Worm (Caenorhabditis elegans) whole organism, L4 larva: ENCODE data around the gene F59B10.5.
A peak's percentile ranks its signal among the peaks of the same experiment; 100 is the strongest.

ENCODE experiments used
- F26F4.8 ChIP-seq: fragments of 200-800 bp; sonication (Bioruptor generic); conservative IDR thresholded peaks from 2 replicates; pipeline ENCODE4 v1.3.6; 2022; ENCODE audit warnings: missing genetic modification characterization, missing compliant biosample characterization
- F37D6.2 ChIP-seq: sonication (generic microtip); optimal IDR thresholded peaks from 2 replicates; lab custom pipeline; 2016; ENCODE audit warnings: mild to moderate bottlenecking, missing genetic modification characterization, missing compliant biosample characterization
- R02D3.7 ChIP-seq: fragments of 150-350 bp; sonication (generic microtip); optimal IDR thresholded peaks from 3 replicates; lab custom pipeline; 2014; ENCODE audit warnings: missing biosample characterization, missing genetic modification characterization
- Y105C5A.15 ChIP-seq: fragments of 200-800 bp; sonication (Bioruptor generic); IDR thresholded peaks from 2 replicates; pipeline ENCODE4 v1.3.6; 2022; ENCODE audit warnings: missing genetic modification characterization, missing compliant biosample characterization
- Y5F2A.4 ChIP-seq: fragments of 200-800 bp; sonication (Bioruptor generic); optimal IDR thresholded peaks from 2 replicates; lab custom pipeline; 2018; ENCODE audit warnings: mild to moderate bottlenecking, missing genetic modification characterization, missing compliant biosample characterization
- ama-1 ChIP-seq: fragments of 150-350 bp; optimal IDR thresholded peaks from 2 replicates; lab custom pipeline; 2014; ENCODE audit warnings: inconsistent platforms, mixed read lengths
- attf-4 ChIP-seq: sonication (generic microtip); optimal IDR thresholded peaks from 3 replicates; lab custom pipeline; 2017; ENCODE audit warnings: missing biosample characterization, missing genetic modification characterization
- ceh-20 ChIP-seq: fragments of 200-800 bp; sonication (Bioruptor generic); IDR thresholded peaks from 2 replicates; pipeline ENCODE4 v1.3.6; 2022; ENCODE audit warnings: missing genetic modification reagents, missing genetic modification characterization, missing compliant biosample characterization
- ceh-44 ChIP-seq: fragments of 200-800 bp; sonication (Bioruptor generic); IDR thresholded peaks from 2 replicates; pipeline ENCODE4 v1.3.6; 2022; ENCODE audit warnings: missing genetic modification reagents, missing genetic modification characterization, missing compliant biosample characterization
- ctbp-1 ChIP-seq: fragments of 200-800 bp; sonication (Bioruptor generic); IDR thresholded peaks from 2 replicates; pipeline ENCODE4 v1.3.6; 2022; ENCODE audit warnings: missing genetic modification reagents, missing genetic modification characterization, missing compliant biosample characterization
- daf-12 ChIP-seq: fragments of 150-350 bp; optimal IDR thresholded peaks from 2 replicates; lab custom pipeline; 2014; ENCODE audit warnings: missing biosample characterization, missing genetic modification reagents, missing genetic modification characterization
- dmd-6 ChIP-seq: fragments of 200-800 bp; sonication (Bioruptor generic); IDR thresholded peaks from 2 replicates; pipeline ENCODE4 v1.3.6; 2022; ENCODE audit warnings: missing genetic modification reagents, missing genetic modification characterization, missing compliant biosample characterization
- dmd-8 ChIP-seq: fragments of 200-800 bp; sonication (Bioruptor generic); IDR thresholded peaks from 2 replicates; pipeline ENCODE4 v1.3.6; 2022; ENCODE audit warnings: missing genetic modification characterization, missing compliant biosample characterization
- dmd-9 ChIP-seq: fragments of 200-800 bp; sonication (Bioruptor generic); IDR thresholded peaks from 2 replicates; pipeline ENCODE4 v1.3.6; 2022; ENCODE audit warnings: missing genetic modification reagents, missing genetic modification characterization, missing compliant biosample characterization
- duxl-1 ChIP-seq: sonication (generic microtip); optimal IDR thresholded peaks from 2 replicates; lab custom pipeline; 2016; ENCODE audit warnings: mild to moderate bottlenecking, missing genetic modification characterization, moderate library complexity, missing compliant biosample characterization; ENCODE audit not compliant: poor library complexity
- dve-1 ChIP-seq: sonication (generic microtip); optimal IDR thresholded peaks from 2 replicates; lab custom pipeline; 2017; ENCODE audit warnings: antibody characterized with exemption, mild to moderate bottlenecking, missing genetic modification characterization, missing compliant biosample characterization; ENCODE audit not compliant: insufficient read depth
- egl-27 ChIP-seq: sonication (generic microtip); optimal IDR thresholded peaks from 3 replicates; lab custom pipeline; 2017; ENCODE audit warnings: missing biosample characterization, missing genetic modification reagents, missing genetic modification characterization
- egl-43 ChIP-seq: fragments of 200-800 bp; sonication (Bioruptor generic); IDR thresholded peaks from 2 replicates; pipeline ENCODE4 v1.3.6; 2022; ENCODE audit warnings: missing genetic modification reagents, missing genetic modification characterization, missing compliant biosample characterization
- hif-1 ChIP-seq, 2 experiments: sonication (generic microtip); optimal IDR thresholded peaks; 2 replicates each; lab custom pipeline; 2016 to 2017; ENCODE audit warnings: missing compliant biosample characterization in 2 of 2, missing genetic modification characterization in 2 of 2, missing genetic modification reagents in 2 of 2, missing genotype in 2 of 2, mild to moderate bottlenecking in 1 of 2
- hlh-11 ChIP-seq: fragments of 200-800 bp; sonication (Bioruptor generic); optimal IDR thresholded peaks from 2 replicates; lab custom pipeline; 2018; ENCODE audit warnings: mild to moderate bottlenecking, missing genetic modification characterization, missing compliant biosample characterization
- hlh-30 ChIP-seq: sonication (generic microtip); optimal IDR thresholded peaks from 2 replicates; lab custom pipeline; 2017; ENCODE audit warnings: antibody characterized with exemption, mild to moderate bottlenecking, missing genetic modification characterization, missing compliant biosample characterization; ENCODE audit not compliant: insufficient read depth
- lim-7 ChIP-seq: fragments of 200-800 bp; sonication (Bioruptor generic); IDR thresholded peaks from 2 replicates; pipeline ENCODE4 v1.3.6; 2022; ENCODE audit warnings: missing genetic modification characterization, missing compliant biosample characterization
- lin-1 ChIP-seq: fragments of 200-800 bp; sonication (Bioruptor generic); IDR thresholded peaks from 2 replicates; pipeline ENCODE4 v1.3.6; 2022; ENCODE audit warnings: missing genetic modification reagents, missing genetic modification characterization, missing compliant biosample characterization
- lin-13 ChIP-seq: fragments of 150-350 bp; optimal IDR thresholded peaks from 2 replicates; lab custom pipeline; 2014; ENCODE audit warnings: missing biosample characterization, missing genetic modification reagents, missing genetic modification characterization
- lin-15B ChIP-seq: fragments of 150-350 bp; sonication (generic microtip); optimal IDR thresholded peaks from 3 replicates; lab custom pipeline; 2014; ENCODE audit warnings: missing biosample characterization, missing genetic modification characterization
- madf-5 ChIP-seq, 2 experiments: fragments of 200-800 bp; sonication (Bioruptor generic); IDR thresholded peaks; 2 replicates each; pipeline ENCODE4 v1.3.6; 2022; ENCODE audit warnings: missing compliant biosample characterization in 2 of 2, missing genetic modification characterization in 2 of 2
- madf-9 ChIP-seq: fragments of 200-800 bp; sonication (Bioruptor generic); conservative IDR thresholded peaks from 2 replicates; pipeline ENCODE4 v1.3.6; 2022; ENCODE audit warnings: missing genetic modification reagents, missing genetic modification characterization, missing compliant biosample characterization
- mdl-1 ChIP-seq, 2 experiments: fragments of 150-350 bp in 1 of 2; sonication (generic microtip) in 1 of 2; optimal IDR thresholded peaks; 2 replicates each; lab custom pipeline; 2014 to 2017; ENCODE audit warnings: missing biosample characterization in 2 of 2, missing genetic modification characterization in 2 of 2
- mdt-29 ChIP-seq: fragments of 200-800 bp; sonication (Bioruptor generic); IDR thresholded peaks from 2 replicates; pipeline ENCODE4 v1.3.6; 2022; ENCODE audit warnings: missing genetic modification reagents, missing genetic modification characterization, missing compliant biosample characterization
- mep-1 ChIP-seq: fragments of 150-350 bp; sonication (generic microtip); optimal IDR thresholded peaks from 3 replicates; lab custom pipeline; 2014; ENCODE audit warnings: missing biosample characterization, missing genetic modification characterization
- mxl-2 ChIP-seq: fragments of 200-800 bp; sonication (Bioruptor generic); conservative IDR thresholded peaks from 2 replicates; pipeline ENCODE4 v1.3.6; 2022; ENCODE audit warnings: missing genetic modification reagents, missing genetic modification characterization, missing compliant biosample characterization
- nhr-10 ChIP-seq: fragments of 150-350 bp; optimal IDR thresholded peaks from 2 replicates; lab custom pipeline; 2014; ENCODE audit warnings: missing biosample characterization, missing genetic modification characterization
- nhr-11 ChIP-seq: fragments of 150-350 bp; optimal IDR thresholded peaks from 2 replicates; lab custom pipeline; 2014; ENCODE audit warnings: missing biosample characterization, missing genetic modification characterization
- nhr-25 ChIP-seq: sonication (generic microtip); optimal IDR thresholded peaks from 2 replicates; lab custom pipeline; 2017; ENCODE audit warnings: missing genetic modification characterization, mild to moderate bottlenecking, missing compliant biosample characterization, antibody characterized with exemption, moderate library complexity, borderline replicate concordance; ENCODE audit not compliant: insufficient read depth
- nhr-28 ChIP-seq: fragments of 150-350 bp; optimal IDR thresholded peaks from 2 replicates; lab custom pipeline; 2014; ENCODE audit warnings: missing biosample characterization, missing genetic modification characterization
- nhr-41 ChIP-seq: fragments of 200-800 bp; sonication (Bioruptor generic); IDR thresholded peaks from 2 replicates; pipeline ENCODE4 v1.3.6; 2022; ENCODE audit warnings: missing genetic modification reagents, missing genetic modification characterization, missing compliant biosample characterization
- nhr-6 ChIP-seq: fragments of 150-350 bp; optimal IDR thresholded peaks from 2 replicates; lab custom pipeline; 2014; ENCODE audit warnings: missing biosample characterization, missing genetic modification characterization
- pha-4 ChIP-seq, 2 experiments: fragments of 150-350 bp in 1 of 2; fragments of 200-800 bp in 1 of 2; sonication (Bioruptor generic) in 1 of 2; IDR thresholded peaks in 1 of 2; optimal IDR thresholded peaks in 1 of 2; 2 replicates each; pipeline versions ENCODE4 v1.3.6 to Lab custom; 2014 to 2022; ENCODE audit warnings: missing genetic modification characterization in 2 of 2, missing genetic modification reagents in 2 of 2, missing biosample characterization in 1 of 2, missing compliant biosample characterization in 1 of 2
- php-3 ChIP-seq: fragments of 200-800 bp; sonication (Bioruptor generic); IDR thresholded peaks from 2 replicates; pipeline ENCODE4 v1.3.6; 2022; ENCODE audit warnings: missing genetic modification reagents, missing genetic modification characterization, missing compliant biosample characterization
- rbr-2 ChIP-seq: sonication (generic microtip); optimal IDR thresholded peaks from 2 replicates; lab custom pipeline; 2016; ENCODE audit warnings: missing genotype, missing genetic modification characterization, missing compliant biosample characterization
- set-16 ChIP-seq: fragments of 200-800 bp; sonication (Bioruptor generic); IDR thresholded peaks from 2 replicates; pipeline ENCODE4 v1.3.6; 2022; ENCODE audit warnings: missing genetic modification reagents, missing genetic modification characterization, missing compliant biosample characterization
- snpc-4 ChIP-seq: fragments of 150-350 bp; optimal IDR thresholded peaks from 2 replicates; lab custom pipeline; 2014; ENCODE audit warnings: missing biosample characterization, missing genetic modification characterization
- spr-1 ChIP-seq: sonication (generic microtip); optimal IDR thresholded peaks from 2 replicates; lab custom pipeline; 2016; ENCODE audit warnings: mild to moderate bottlenecking, missing genetic modification characterization, missing compliant biosample characterization
- tag-97 ChIP-seq: fragments of 200-800 bp; sonication (Bioruptor generic); IDR thresholded peaks from 2 replicates; pipeline ENCODE4 v1.3.6; 2022; ENCODE audit warnings: missing genetic modification characterization, missing compliant biosample characterization
- unc-39 ChIP-seq: sonication (generic microtip); optimal IDR thresholded peaks from 2 replicates; lab custom pipeline; 2017; ENCODE audit warnings: missing biosample characterization, missing genetic modification characterization
- vab-7 ChIP-seq: fragments of 200-800 bp; sonication (Bioruptor generic); IDR thresholded peaks from 2 replicates; pipeline ENCODE4 v1.3.6; 2022; ENCODE audit warnings: missing genetic modification reagents, missing genetic modification characterization, missing compliant biosample characterization
- zag-1 ChIP-seq: fragments of 150-350 bp; optimal IDR thresholded peaks from 2 replicates; lab custom pipeline; 2014; ENCODE audit warnings: missing biosample characterization, missing genetic modification characterization
- ztf-11 ChIP-seq: fragments of 150-350 bp; optimal IDR thresholded peaks from 2 replicates; lab custom pipeline; 2014; ENCODE audit warnings: missing biosample characterization, missing genetic modification characterization

Gene F59B10.5

ce11 chrII:10529218-10529751, 5.8 kb upstream of the F59B10.5 start (continued):
- TF ChIP-seq lin-1 (GFP tag; lab: Robert Waterston, UW) (no peak), hlh-30 (tag; lab: Kevin White, UChicago) (peak; percentile 4), F26F4.8 (GFP tag; lab: Robert Waterston, UW) (no peak), madf-9 (GFP tag; lab: Robert Waterston, UW) (no peak), rbr-2 (tag; lab: Kevin White, UChicago) (peak; percentile 27), Y105C5A.15 (GFP tag; lab: Robert Waterston, UW) (no peak), ztf-11 (tag; lab: Kevin White, UChicago) (no peak), zag-1 (no peak), mdl-1 (tag; optimal IDR thresholded peaks at IDR 0.05; lab: Kevin White, UChicago) (peak in 1 of 2 experiments; percentile 58), Y5F2A.4 (GFP tag; lab: Kevin White, UChicago) (no peak), nhr-11 (tag; lab: Kevin White, UChicago) (no peak), nhr-25 (tag; lab: Kevin White, UChicago) (no peak), attf-4 (tag; lab: Kevin White, UChicago) (no peak), hlh-11 (tag; lab: Kevin White, UChicago) (peak; percentile 78), ctbp-1 (GFP tag; lab: Robert Waterston, UW) (no peak), spr-1 (tag; lab: Kevin White, UChicago) (peak; percentile 30), dve-1 (tag; lab: Kevin White, UChicago) (peak; percentile 78), tag-97 (GFP tag; lab: Robert Waterston, UW) (no peak), ceh-20 (GFP tag; lab: Robert Waterston, UW) (peak; percentile 32; the same call in 1 of the 2 replicates), lim-7 (GFP tag; lab: Robert Waterston, UW) (no peak), pha-4 (GFP tag; IDR thresholded peaks at IDR 0.05; lab: Robert Waterston, UW) (no peak), pha-4 (tag; optimal IDR thresholded peaks at IDR 0.05; lab: Kevin White, UChicago) (peak; percentile 86), egl-27 (no peak), lin-15B (tag; lab: Kevin White, UChicago) (no peak), ceh-44 (GFP tag; lab: Robert Waterston, UW) (no peak), nhr-28 (tag; lab: Kevin White, UChicago) (peak; percentile 28), snpc-4 (tag; lab: Kevin White, UChicago) (no peak), mep-1 (tag; lab: Kevin White, UChicago) (peak; percentile 34), lin-13 (GFP tag; lab: Kevin White, UChicago) (no peak), F37D6.2 (tag; lab: Kevin White, UChicago) (no peak)

- no peak for TF ChIP-seq dmd-9
- TF ChIP-seq ama-1 (lab: Kevin White, UChicago): no peak
- TF ChIP-seq dmd-6: peak; percentile 44
- no peak for TF ChIP-seq F26F4.8 (GFP tag; lab: Robert Waterston, UW)
- TF ChIP-seq duxl-1 (tag; lab: Kevin White, UChicago): peak; percentile 20
- TF ChIP-seq nhr-11 (tag; lab: Kevin White, UChicago): peak; percentile 37
- TF ChIP-seq mep-1 (tag; lab: Kevin White, UChicago): peak; percentile 64
- TF ChIP-seq set-16 (GFP tag; lab: Robert Waterston, UW): peak; percentile 98
- TF ChIP-seq hif-1 (tag; optimal IDR thresholded peaks at IDR 0.05; lab: Kevin White, UChicago): peak in 1 of 2 experiments; percentile 63
- 0 out of 4 replicates have a peak, but pooled peaks of 1 of the 2 experiments have one; percentile 25 for TF ChIP-seq madf-5 (GFP tag; IDR thresholded peaks at IDR 0.05; lab: Robert Waterston, UW)
- 0 out of 2 replicates have a peak, but pooled peaks have one; percentile 20 for TF ChIP-seq vab-7 (GFP tag; lab: Robert Waterston, UW)
- TF ChIP-seq zag-1: no peak
- peak; percentile 46 for TF ChIP-seq nhr-6
- TF ChIP-seq R02D3.7 (tag; lab: Kevin White, UChicago): no peak
- TF ChIP-seq mdt-29 (GFP tag; lab: Robert Waterston, UW): no peak
- TF ChIP-seq dmd-8: no peak
- TF ChIP-seq unc-39 (tag; lab: Kevin White, UChicago): no peak
- peak; percentile 23; the same call in 1 of the 2 replicates for TF ChIP-seq lin-1 (GFP tag; lab: Robert Waterston, UW)
- no peak for TF ChIP-seq egl-43 (GFP tag; lab: Robert Waterston, UW)
- no peak for TF ChIP-seq nhr-41 (GFP tag; lab: Robert Waterston, UW)
- TF ChIP-seq php-3 (GFP tag; lab: Robert Waterston, UW): peak; percentile 71; the same call in 1 of the 2 replicates
- TF ChIP-seq mxl-2: no peak
- TF ChIP-seq snpc-4 (tag; lab: Kevin White, UChicago): no peak
- TF ChIP-seq daf-12 (tag; lab: Kevin White, UChicago): no peak
- TF ChIP-seq nhr-10: no peak
These were observed 4.2 kb upstream of the F59B10.5 start, which contains the start of gene mab-10 for ce11 chrII:10527649-10528134. mab-10 (plus strand) TSS chrII:10528084.
